Worm (Caenorhabditis elegans) whole organism, young adult: ENCODE results near the gene F41E6.12.

Experiments
- bed-1 ChIP-seq: fragments of 200-800 bp; sonication (Bioruptor generic); IDR thresholded peaks from 2 replicates; pipeline ENCODE4 v1.3.6; 2022; ENCODE audit warnings: missing genetic modification reagents, missing genetic modification characterization, missing compliant biosample characterization
- ceh-40 ChIP-seq: fragments of 200-800 bp; sonication (Bioruptor generic); IDR thresholded peaks from 2 replicates; pipeline ENCODE4 v1.3.6; 2022; ENCODE audit warnings: missing genetic modification characterization, missing compliant biosample characterization
- dox-1 ChIP-seq: fragments of 200-800 bp; sonication (Bioruptor generic); IDR thresholded peaks from 2 replicates; pipeline ENCODE4 v1.3.6; 2022; ENCODE audit warnings: missing genetic modification reagents, missing genetic modification characterization, missing compliant biosample characterization
- him-1 ChIP-seq: sonication (generic microtip); optimal IDR thresholded peaks from 2 replicates; lab custom pipeline; 2016; ENCODE audit warnings: missing genotype, missing genetic modification reagents, missing genetic modification characterization, missing compliant biosample characterization
- repo-1 ChIP-seq: sonication (generic microtip); optimal IDR thresholded peaks from 2 replicates; lab custom pipeline; 2017; ENCODE audit warnings: mild to moderate bottlenecking, missing genetic modification characterization, missing compliant biosample characterization

- TF ChIP-seq dox-1 (GFP tag; lab: Robert Waterston, UW) (no peak), him-1 (tag; lab: Kevin White, UChicago) (no peak), repo-1 (tag; lab: Kevin White, UChicago) (no peak), bed-1 (no peak), ceh-40 (GFP tag; lab: Robert Waterston, UW) (no peak)
Observed at ce11 chrV:8670759-8671158, 41.8 kb upstream of the F41E6.12 start.
